Worm (Caenorhabditis elegans): Measurements from ENCODE around the gene Y32F6A.5.

The Y32F6A.5 gene

DNA sequence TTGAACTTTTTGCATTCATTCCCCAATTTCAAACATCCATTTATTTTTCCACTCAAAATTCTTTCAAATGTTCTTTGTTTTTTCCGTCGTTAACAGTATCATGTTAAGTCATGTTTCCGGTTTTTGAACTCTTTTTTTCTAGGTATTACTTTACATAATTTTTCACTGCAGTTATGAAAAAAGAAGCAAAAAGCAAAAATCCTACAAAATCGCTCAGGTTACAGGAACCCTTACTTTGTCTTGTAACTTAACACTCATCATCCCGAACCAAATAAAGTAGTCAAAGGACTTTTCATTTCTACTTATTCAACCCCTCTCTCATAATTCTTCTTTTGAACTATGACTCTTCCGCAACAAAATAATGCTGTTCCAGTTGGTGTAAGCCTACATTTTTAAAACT, 38.0 kb upstream of the Y32F6A.5 start, which contains the start of gene aqp-5:
TSS of gene aqp-5 (plus strand) at position 301 of the 400 bp plus-strand sequence.
- TF ChIP-seq blmp-1 (tag; optimal IDR thresholded peaks at IDR 0.05; ENCODE audit: insufficient read depth) = no peak
- TF ChIP-seq ZK546.5 (tag; optimal IDR thresholded peaks at IDR 0.05) = no peak
- no peak for TF ChIP-seq ztf-4 (tag; optimal IDR thresholded peaks at IDR 0.05)
- TF ChIP-seq nhr-25 (tag; optimal IDR thresholded peaks at IDR 0.05) = no peak
- TF ChIP-seq nhr-237 (tag; optimal IDR thresholded peaks at IDR 0.05) = no peak
- TF ChIP-seq mab-5 (tag; optimal IDR thresholded peaks at IDR 0.05) = no peak
- no peak for TF ChIP-seq nhr-11 (tag; optimal IDR thresholded peaks at IDR 0.05)
- TF ChIP-seq lsy-2 (tag; optimal IDR thresholded peaks at IDR 0.05) = no peak

DNA sequence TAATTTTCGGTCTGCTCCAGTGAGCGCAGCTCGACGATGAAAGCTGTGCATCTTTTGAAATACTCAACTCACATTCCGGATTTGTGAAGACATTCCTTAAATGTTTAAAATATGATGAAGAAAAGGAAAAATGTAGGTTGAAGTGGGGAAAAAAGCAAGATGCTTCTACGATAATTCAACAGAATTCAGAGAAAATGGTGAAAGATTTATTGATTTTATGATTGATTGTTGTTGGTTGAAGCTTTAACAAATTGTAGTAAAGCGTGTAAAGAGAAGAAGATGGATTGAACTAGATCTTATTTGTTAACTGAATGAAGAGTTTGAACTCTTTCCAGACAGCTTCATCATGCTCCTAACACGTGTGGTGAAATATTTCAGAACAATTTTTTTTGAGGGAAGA, 36.6 kb upstream of the Y32F6A.5 start, which contains the start of gene ncx-5:
TSS of gene ncx-5 (minus strand) at position 101 of the 400 bp plus-strand sequence.
- no peak for TF ChIP-seq unc-39 (tag; optimal IDR thresholded peaks at IDR 0.05)
- TF ChIP-seq unc-55 (GFP tag; optimal IDR thresholded peaks at IDR 0.05) = no peak
- no peak for TF ChIP-seq alr-1 (tag; optimal IDR thresholded peaks at IDR 0.05)

DNA sequence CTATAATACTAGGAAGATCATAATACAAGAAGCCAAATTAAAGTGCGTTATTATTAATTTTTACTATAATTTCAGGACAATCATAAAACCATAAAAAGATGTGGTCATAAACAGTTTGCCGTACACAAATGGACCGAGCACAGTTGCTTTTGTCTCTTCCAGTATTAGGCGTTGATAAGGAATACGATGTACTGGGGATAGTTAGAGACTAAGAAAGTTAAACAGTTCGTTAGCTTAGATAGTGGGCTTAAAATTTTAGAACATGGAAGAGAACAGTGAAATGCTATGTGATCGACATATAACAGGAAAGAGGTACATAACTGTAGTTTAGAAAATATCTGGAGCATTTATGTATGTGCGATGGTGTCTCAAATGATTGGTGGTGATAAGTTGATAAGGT, 32.0 kb upstream of the Y32F6A.5 start:
- TF ChIP-seq ama-1 (optimal IDR thresholded peaks at IDR 0.05) = no peak
- TF ChIP-seq fos-1 (tag; optimal IDR thresholded peaks at IDR 0.05) = peak; percentile 57
- no peak for TF ChIP-seq ZK546.5 (tag; optimal IDR thresholded peaks at IDR 0.05)
- peak; percentile 5 for TF ChIP-seq crh-2 (tag; optimal IDR thresholded peaks at IDR 0.05)
- no peak for TF ChIP-seq sma-9 (GFP tag; optimal IDR thresholded peaks at IDR 0.05)
- no peak for TF ChIP-seq sma-9 (tag; optimal IDR thresholded peaks at IDR 0.05)
- no peak for TF ChIP-seq gmeb-1 (tag; optimal IDR thresholded peaks at IDR 0.05)
- TF ChIP-seq nhr-77 (tag; optimal IDR thresholded peaks at IDR 0.05) = no peak
- no peak for TF ChIP-seq Y55F3AM.14 (GFP tag; optimal IDR thresholded peaks at IDR 0.05)
- no peak for TF ChIP-seq snpc-4 (tag; optimal IDR thresholded peaks at IDR 0.05)
- TF ChIP-seq nhr-12 (tag; optimal IDR thresholded peaks at IDR 0.05) = no peak
- no peak for TF ChIP-seq sma-3 (GFP tag; optimal IDR thresholded peaks at IDR 0.05)
- no peak for TF ChIP-seq skn-1 (tag; optimal IDR thresholded peaks at IDR 0.05)
- no peak for TF ChIP-seq elt-3 (tag; optimal IDR thresholded peaks at IDR 0.05)
- no peak for TF ChIP-seq ceh-82 (tag; optimal IDR thresholded peaks at IDR 0.05)
- TF ChIP-seq unc-62 (GFP tag; optimal IDR thresholded peaks at IDR 0.05) = no peak
- TF ChIP-seq F13H6.1 (tag; optimal IDR thresholded peaks at IDR 0.05) = peak; percentile 7
- no peak for TF ChIP-seq R02D3.7 (tag; optimal IDR thresholded peaks at IDR 0.05)
- no peak for TF ChIP-seq ceh-16 (tag; optimal IDR thresholded peaks at IDR 0.05)
- TF ChIP-seq C34F6.9 (tag; optimal IDR thresholded peaks at IDR 0.05) = no peak
- no peak for TF ChIP-seq mbf-1 (tag; optimal IDR thresholded peaks at IDR 0.05)
- TF ChIP-seq nhr-25 (tag; optimal IDR thresholded peaks at IDR 0.05) = no peak
- no peak for TF ChIP-seq lin-13 (GFP tag; optimal IDR thresholded peaks at IDR 0.05)
- TF ChIP-seq nhr-10 (tag; optimal IDR thresholded peaks at IDR 0.05) = no peak
- TF ChIP-seq nhr-11 (tag; optimal IDR thresholded peaks at IDR 0.05) = no peak

DNA sequence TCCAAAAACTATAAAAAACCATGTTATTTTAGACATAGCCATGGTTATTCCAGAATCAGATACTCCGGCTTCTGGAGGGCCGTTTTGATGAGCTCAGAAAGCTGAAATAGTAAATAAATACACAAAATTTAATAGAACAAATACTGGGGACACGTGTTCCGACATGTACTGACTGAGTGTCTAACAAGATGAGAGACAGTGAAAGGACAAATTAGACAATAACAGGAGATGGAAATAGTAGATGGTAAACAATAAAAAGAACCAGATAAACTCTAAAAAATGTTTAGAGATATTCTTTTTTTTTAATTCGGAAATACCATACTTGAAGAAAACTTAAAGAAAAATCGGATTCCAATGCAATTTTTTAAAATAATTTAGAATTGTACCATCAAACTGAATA, 31.2 kb upstream of the Y32F6A.5 start, which contains the start of gene Y32F6B.1:
TSS of gene Y32F6B.1 (minus strand) at position 101 of the 400 bp plus-strand sequence.
- TF ChIP-seq sem-4 (tag; optimal IDR thresholded peaks at IDR 0.05) (no peak), elt-3 (tag; optimal IDR thresholded peaks at IDR 0.05) (no peak)

DNA sequence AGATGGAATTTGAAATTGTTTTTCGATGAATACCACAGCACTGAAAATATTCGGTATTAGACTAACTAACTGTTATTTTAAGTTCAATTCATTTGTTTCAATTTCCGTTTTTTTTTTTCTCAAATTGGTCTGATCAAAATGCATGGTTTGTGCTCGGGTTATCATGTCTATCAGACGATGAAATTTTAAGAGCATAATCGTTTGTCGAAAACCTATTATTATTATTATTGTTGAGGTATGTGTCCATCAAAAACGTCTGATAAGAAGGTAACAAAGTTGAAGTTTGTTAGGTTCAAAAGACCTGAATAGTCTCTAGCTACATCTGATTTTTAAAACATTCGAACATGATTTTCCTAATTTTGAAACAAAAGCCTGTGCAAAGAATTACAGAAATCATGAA, 30.6 kb upstream of the Y32F6A.5 start:
- peak; percentile 59 for TF ChIP-seq fos-1 (tag; optimal IDR thresholded peaks at IDR 0.05)
- peak; percentile 34 for TF ChIP-seq sma-9 (GFP tag; optimal IDR thresholded peaks at IDR 0.05)
- TF ChIP-seq sma-9 (tag; optimal IDR thresholded peaks at IDR 0.05) = no peak
- TF ChIP-seq nhr-77 (tag; optimal IDR thresholded peaks at IDR 0.05) = no peak
- no peak for TF ChIP-seq ZK546.5 (tag; optimal IDR thresholded peaks at IDR 0.05)
- TF ChIP-seq nhr-129 (tag; optimal IDR thresholded peaks at IDR 0.05) = no peak
- no peak for TF ChIP-seq gmeb-1 (tag; optimal IDR thresholded peaks at IDR 0.05)
